Fruit fly (Drosophila melanogaster): ENCODE measurements around the gene Poxm.
A peak's percentile ranks its signal among the peaks of the same experiment; 100 is the strongest.

The Poxm gene

DNA sequence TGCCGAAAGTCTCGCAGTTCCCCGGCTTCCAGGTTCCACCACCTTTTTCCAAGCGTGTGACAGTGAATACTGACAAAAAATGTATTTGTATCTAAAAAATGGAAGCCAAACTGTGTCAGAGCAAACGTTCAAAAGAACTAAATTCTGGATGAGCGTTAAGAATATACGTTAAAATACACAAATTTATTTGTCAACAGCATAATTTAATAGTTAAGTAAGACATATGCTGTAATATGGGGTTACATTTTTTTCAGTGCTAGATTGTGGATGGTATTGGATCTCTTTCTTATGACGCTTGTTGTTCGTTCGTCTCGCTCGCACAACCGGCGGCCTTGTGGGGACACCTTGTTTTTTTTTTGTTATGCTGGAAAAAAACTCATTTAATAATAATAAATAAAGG is 22.0 kb upstream of the Poxm start (continued):
- TF ChIP-seq Hmx (GFP tag; optimal IDR thresholded peaks at IDR 0.05) = peak; percentile 87
- peak; percentile 73 for TF ChIP-seq onecut (GFP tag; IDR thresholded peaks at IDR 0.05)
- peak; percentile 94 for TF ChIP-seq CG13775 (GFP tag; optimal IDR thresholded peaks at IDR 0.05)
- TF ChIP-seq Aef1 (GFP tag; IDR thresholded peaks at IDR 0.05) = peak; percentile 94
- TF ChIP-seq CG15479 (GFP tag; optimal IDR thresholded peaks at IDR 0.05) = no peak
- peak; percentile 91 for TF ChIP-seq CG13296 (GFP tag; optimal IDR thresholded peaks at IDR 0.05)
- no peak for TF ChIP-seq cad (GFP tag; optimal IDR thresholded peaks at IDR 0.05)
- TF ChIP-seq CG14965 (GFP tag; optimal IDR thresholded peaks at IDR 0.05; ENCODE audit: borderline replicate concordance) = peak; percentile 77
- peak; percentile 98 for TF ChIP-seq pho (GFP tag; optimal IDR thresholded peaks at IDR 0.05)
- TF ChIP-seq E2f2 (GFP tag; IDR thresholded peaks at IDR 0.05) = peak; percentile 76
- TF ChIP-seq CHES-1-like (GFP tag; optimal IDR thresholded peaks at IDR 0.05) = peak; percentile 97
- peak; percentile 91 for TF ChIP-seq CG9876 (GFP tag; optimal IDR thresholded peaks at IDR 0.05)
- TF ChIP-seq trh (GFP tag; optimal IDR thresholded peaks at IDR 0.05) = peak; percentile 88
- TF ChIP-seq corto (GFP tag; optimal IDR thresholded peaks at IDR 0.05) = peak; percentile 66
- peak; percentile 94 for TF ChIP-seq CG11247 (GFP tag; IDR thresholded peaks at IDR 0.05)
- TF ChIP-seq CG12659 (GFP tag; optimal IDR thresholded peaks at IDR 0.05) = peak; percentile 96
- peak; percentile 87 for TF ChIP-seq CG7987 (GFP tag; optimal IDR thresholded peaks at IDR 0.05)
- peak; percentile 93 for TF ChIP-seq CG6175 (GFP tag; IDR thresholded peaks at IDR 0.05)
- TF ChIP-seq org-1 (GFP tag; optimal IDR thresholded peaks at IDR 0.05) = peak; percentile 93
- TF ChIP-seq sim (GFP tag; IDR thresholded peaks at IDR 0.05) = peak; percentile 82
- no peak for TF ChIP-seq pfk (GFP tag; optimal IDR thresholded peaks at IDR 0.05)
- peak; percentile 87 for TF ChIP-seq CG10979 (tag; optimal IDR thresholded peaks at IDR 0.05)
- peak; percentile 87 for TF ChIP-seq CG17612 (GFP tag; IDR thresholded peaks at IDR 0.05)
- peak; percentile 88 for TF ChIP-seq run (tag; optimal IDR thresholded peaks at IDR 0.05)
- peak; percentile 93 for TF ChIP-seq CG16779 (GFP tag; IDR thresholded peaks at IDR 0.05)
- peak; percentile 95 for TF ChIP-seq BtbVII (GFP tag; optimal IDR thresholded peaks at IDR 0.05)
- peak; percentile 95 for TF ChIP-seq Ada2b (GFP tag; IDR thresholded peaks at IDR 0.05)
- peak; percentile 27 for TF ChIP-seq pzg (GFP tag; optimal IDR thresholded peaks at IDR 0.05)
- TF ChIP-seq CG15601 (tag; optimal IDR thresholded peaks at IDR 0.05) = peak; percentile 69
- peak; percentile 97 for TF ChIP-seq Dbx (GFP tag; IDR thresholded peaks at IDR 0.05)
- TF ChIP-seq Dfd (GFP tag; optimal IDR thresholded peaks at IDR 0.05) = peak in 1 of 2 experiments; percentile 60
- TF ChIP-seq gsb (GFP tag; IDR thresholded peaks at IDR 0.05) = peak; percentile 88
- TF ChIP-seq CG18011 (GFP tag; optimal IDR thresholded peaks at IDR 0.05) = peak; percentile 87
- TF ChIP-seq Mes4 (GFP tag; optimal IDR thresholded peaks at IDR 0.05) = peak; percentile 89
- TF ChIP-seq CG9437 (GFP tag; optimal IDR thresholded peaks at IDR 0.05) = peak; percentile 84
- peak; percentile 51 for TF ChIP-seq CG8359 (GFP tag; optimal IDR thresholded peaks at IDR 0.05; ENCODE audit: borderline replicate concordance)
- no peak for TF ChIP-seq z (GFP tag; IDR thresholded peaks at IDR 0.05)
- no peak for TF ChIP-seq Dll (GFP tag; IDR thresholded peaks at IDR 0.05; ENCODE audit: partially characterized antibody)
- peak; percentile 80 for TF ChIP-seq ro (GFP tag; IDR thresholded peaks at IDR 0.05)
- no peak for TF ChIP-seq chinmo (GFP tag; IDR thresholded peaks at IDR 0.05; ENCODE audit: partially characterized antibody)
- TF ChIP-seq Rx (GFP tag; IDR thresholded peaks at IDR 0.05) = peak; percentile 87
- peak; percentile 89 for TF ChIP-seq CG4282 (GFP tag; optimal IDR thresholded peaks at IDR 0.05)
- peak; percentile 83 for TF ChIP-seq Hey (tag; optimal IDR thresholded peaks at IDR 0.05)
- TF ChIP-seq ERR (GFP tag; optimal IDR thresholded peaks at IDR 0.05) = peak; percentile 92
- TF ChIP-seq gt (GFP tag; IDR thresholded peaks at IDR 0.05) = peak; percentile 69; the same call in 1 of the 2 replicates
- peak; percentile 90 for TF ChIP-seq Max (GFP tag; optimal IDR thresholded peaks at IDR 0.05)
- TF ChIP-seq pan (optimal IDR thresholded peaks at IDR 0.05) = no peak
- TF ChIP-seq pan (GFP tag; optimal IDR thresholded peaks at IDR 0.05 in 1 of 2, IDR thresholded peaks at IDR 0.05 in 1 of 2) = peak in 1 of 2 experiments; percentile 95
- peak; percentile 89 for TF ChIP-seq CG17328 (GFP tag; IDR thresholded peaks at IDR 0.05)
- peak; percentile 92 for TF ChIP-seq CG5245 (GFP tag; optimal IDR thresholded peaks at IDR 0.05)
- TF ChIP-seq zf30C (GFP tag; optimal IDR thresholded peaks at IDR 0.05) = peak; percentile 90
- peak; percentile 86 for TF ChIP-seq Adf1 (GFP tag; IDR thresholded peaks at IDR 0.05)
